Fruit fly (Drosophila melanogaster) S2 (cell line): ENCODE measurements around the gene Faa.

Experiments
- CG8478 ChIP-seq: fragments of >200 bp; optimal IDR thresholded peaks from 2 replicates; lab custom pipeline; 2018
- CTCF ChIP-seq, 2 experiments: fragments of >200 bp; optimal IDR thresholded peaks; 2 replicates each; lab custom pipeline; 2018

DNA sequence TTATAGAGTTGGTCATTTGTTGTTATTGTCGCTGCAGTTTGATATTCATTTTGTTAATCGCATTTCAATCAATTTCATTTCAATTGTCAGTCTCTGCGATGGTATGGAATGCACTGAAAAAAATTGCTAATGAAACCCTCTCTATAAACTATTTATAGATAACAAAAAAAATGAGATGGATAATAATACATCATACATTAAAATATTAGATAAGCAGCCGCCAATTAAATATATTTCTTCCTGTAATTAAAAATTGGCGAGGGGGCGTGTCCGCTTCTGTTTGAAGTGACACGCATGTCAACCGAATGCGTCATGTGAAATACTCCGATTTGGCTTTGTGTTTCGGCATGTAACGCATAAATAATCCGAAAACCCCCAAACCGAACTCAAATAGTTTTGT is 29.3 kb downstream of the Faa start:
- TF ChIP-seq CG8478 (lab: Kevin White, UChicago) (no peak), CTCF (optimal IDR thresholded peaks at IDR 0.05; lab: Kevin White, UChicago) (no peak)
